Worm (Caenorhabditis elegans) whole organism, L4/young adult: ENCODE data around the gene F55C9.15.

Experiments used
- W03F9.2 ChIP-seq: fragments of 150-350 bp; optimal IDR thresholded peaks from 2 replicates; lab custom pipeline; 2014; ENCODE audit warnings: missing biosample characterization, missing genetic modification characterization
- dao-5 ChIP-seq: sonication (generic microtip); optimal IDR thresholded peaks from 2 replicates; lab custom pipeline; 2016; ENCODE audit warnings: missing genotype, missing genetic modification characterization, moderate library complexity, missing compliant biosample characterization
- him-1 ChIP-seq: sonication (generic microtip); optimal IDR thresholded peaks from 2 replicates; lab custom pipeline; 2016; ENCODE audit warnings: missing genotype, missing genetic modification reagents, missing genetic modification characterization, missing compliant biosample characterization

DNA sequence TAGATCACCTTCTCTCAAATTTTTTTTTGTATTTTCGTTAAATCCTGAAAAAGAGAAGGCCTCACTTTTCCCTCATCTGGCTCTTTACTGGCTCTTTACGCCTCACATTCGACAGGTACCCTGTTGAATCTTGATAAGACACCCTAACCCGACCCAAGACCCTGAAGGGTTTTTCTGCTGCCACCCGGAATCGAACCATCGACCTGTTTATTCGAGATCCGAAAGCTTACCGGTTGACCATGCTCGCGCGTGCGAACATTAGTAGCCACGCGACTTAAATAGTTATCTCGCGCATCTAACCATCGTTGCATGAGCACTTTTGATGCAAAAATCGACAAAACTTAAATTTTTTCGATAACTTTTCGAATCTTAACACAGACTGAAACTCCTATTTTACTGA, 48.4 kb upstream of the F55C9.15 start:
- no peak for TF ChIP-seq W03F9.2 (tag; lab: Kevin White, UChicago)
- TF ChIP-seq him-1 = no peak
- no peak for TF ChIP-seq dao-5 (tag; lab: Kevin White, UChicago)
